Worm (Caenorhabditis elegans): ENCODE data around the gene gpx-5.
A peak's percentile ranks its signal among the peaks of the same experiment; 100 is the strongest.

Gene gpx-5

DNA sequence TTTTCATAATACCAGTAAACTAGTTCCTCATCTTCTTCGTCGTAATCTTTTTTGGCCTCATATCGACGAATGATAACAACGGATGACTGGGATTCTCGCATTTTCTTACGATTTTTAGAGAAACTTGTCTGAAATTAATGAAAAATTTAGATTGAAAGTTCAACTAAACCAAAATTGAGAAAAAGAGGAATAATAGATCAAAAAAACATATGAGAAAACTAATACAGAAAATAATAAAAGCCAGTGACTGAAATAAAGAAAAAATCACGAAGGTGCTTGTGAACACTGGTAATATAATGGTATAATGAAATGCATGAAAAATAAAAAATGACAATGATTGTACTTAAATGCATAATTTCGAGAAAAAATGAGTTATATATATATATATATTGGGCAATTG lies 47.8 kb upstream of the gpx-5 start, which contains the start of gene C07B5.8:
TSS of gene C07B5.8 (minus strand) at position 101 of the 400 bp plus-strand sequence.
- TF ChIP-seq snpc-1.2 (GFP tag; IDR thresholded peaks at IDR 0.05) (no peak), aha-1 (tag) (peak; percentile 78)

DNA sequence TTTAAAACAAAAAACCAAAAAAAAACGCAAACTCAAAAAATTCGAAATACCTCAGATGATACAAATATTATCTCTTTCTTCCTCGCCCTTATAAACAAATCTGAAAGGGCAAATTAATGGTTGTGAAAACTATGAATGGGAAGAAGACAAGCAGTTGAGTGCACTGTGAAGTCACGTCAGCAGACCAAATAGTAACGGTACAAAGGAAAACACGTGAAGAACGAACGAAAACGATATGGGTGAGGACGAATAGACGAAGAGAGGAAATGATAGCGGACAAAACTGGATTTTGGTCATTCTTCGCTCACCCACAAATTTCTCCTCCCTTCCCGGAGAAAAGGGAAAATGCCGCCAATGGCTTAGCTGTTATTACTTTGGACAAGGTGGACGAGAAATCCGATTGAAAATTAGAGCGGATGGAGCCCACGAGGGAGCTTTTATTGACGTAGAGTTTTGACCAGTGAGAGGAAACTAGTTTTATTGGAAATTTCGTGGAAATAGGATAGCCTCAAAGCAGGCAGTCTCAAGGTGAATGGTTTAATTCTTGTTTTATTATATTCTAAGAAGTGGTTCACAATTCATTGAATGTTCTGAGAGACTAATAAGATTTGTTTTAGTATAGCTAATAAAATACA lies 46.8 kb upstream of the gpx-5 start:
- TF ChIP-seq nhr-28 (tag; optimal IDR thresholded peaks at IDR 0.05), result peak; percentile 34
- no peak for TF ChIP-seq nhr-25 (tag; optimal IDR thresholded peaks at IDR 0.05; ENCODE audit: borderline replicate concordance, insufficient read depth)
- peak; percentile 92 for TF ChIP-seq aha-1 (tag)
- TF ChIP-seq Y48G9A.11 (GFP tag; IDR thresholded peaks at IDR 0.05), result no peak
- TF ChIP-seq unc-130 (GFP tag; optimal IDR thresholded peaks at IDR 0.05), result no peak
- peak; percentile 36 for TF ChIP-seq mxl-3 (GFP tag; optimal IDR thresholded peaks at IDR 0.05)
- no peak for TF ChIP-seq lin-13 (GFP tag; optimal IDR thresholded peaks at IDR 0.05)
- no peak for TF ChIP-seq fkh-10 (GFP tag; optimal IDR thresholded peaks at IDR 0.05)
- peak in 1 of 2 experiments; percentile 75 for TF ChIP-seq mdl-1 (tag; optimal IDR thresholded peaks at IDR 0.05)
- TF ChIP-seq nhr-6 (tag; optimal IDR thresholded peaks at IDR 0.05), result peak; percentile 13
- peak; percentile 68 for TF ChIP-seq hlh-30 (tag; optimal IDR thresholded peaks at IDR 0.05; ENCODE audit: insufficient read depth)
- TF ChIP-seq hif-1 (tag; optimal IDR thresholded peaks at IDR 0.05), result peak in 1 of 2 experiments; percentile 23
- TF ChIP-seq F26F4.8 (GFP tag; conservative IDR thresholded peaks at IDR 0.05), result no peak
- peak; percentile 53 for TF ChIP-seq dve-1 (tag; optimal IDR thresholded peaks at IDR 0.05; ENCODE audit: insufficient read depth)
- no peak for TF ChIP-seq gei-8 (GFP tag; optimal IDR thresholded peaks at IDR 0.05)
- peak; percentile 58 for TF ChIP-seq hlh-11 (tag; optimal IDR thresholded peaks at IDR 0.05)
- no peak for TF ChIP-seq tra-1 (GFP tag; IDR thresholded peaks at IDR 0.05)
- TF ChIP-seq mep-1 (tag; optimal IDR thresholded peaks at IDR 0.05), result peak; percentile 19
- TF ChIP-seq nhr-48 (tag; optimal IDR thresholded peaks at IDR 0.05), result peak; percentile 63

DNA sequence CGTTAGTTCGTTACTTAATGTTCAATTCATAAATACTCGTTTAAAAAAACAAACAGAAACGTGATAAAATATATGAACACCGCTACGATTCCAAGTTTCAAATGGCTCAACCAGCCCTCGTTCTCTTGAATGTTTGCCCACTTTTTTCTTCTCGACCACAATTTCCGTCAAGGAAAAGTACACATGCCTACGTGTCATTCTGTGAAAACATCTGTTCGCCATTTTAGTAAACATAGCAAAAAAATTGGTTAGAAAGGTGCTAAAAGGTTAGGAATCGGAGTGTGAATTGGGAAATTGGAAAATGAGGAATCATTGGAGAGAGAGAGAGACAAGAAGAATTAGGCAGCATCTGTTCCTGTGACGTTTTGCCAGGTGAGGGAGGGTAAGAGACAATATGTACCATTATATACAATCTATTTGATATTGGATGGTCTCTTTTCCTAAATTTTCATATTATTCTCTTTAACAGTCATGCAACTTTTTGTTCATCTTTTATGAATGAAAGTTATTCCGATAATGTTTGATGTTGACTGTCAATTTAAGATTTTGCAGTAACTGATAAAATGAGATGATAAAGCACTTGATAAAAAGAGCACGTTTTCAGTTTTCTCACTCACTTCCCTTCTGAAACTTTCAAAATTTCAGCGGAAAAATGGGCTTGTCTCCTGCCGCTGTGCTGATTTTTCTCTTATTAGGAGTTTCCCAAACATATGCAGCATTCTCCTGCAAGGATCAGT lies 45.0 kb upstream of the gpx-5 start, which contains the start of gene nuc-1:
TSS of gene nuc-1 (plus strand) at position 612 of the 737 bp plus-strand sequence.
- TF ChIP-seq nhr-77 (tag; optimal IDR thresholded peaks at IDR 0.05) (peak; percentile 9), unc-62 (GFP tag; optimal IDR thresholded peaks at IDR 0.05 in 1 of 2) (peak in 1 of 2 experiments; percentile 9), unc-62 (tag; optimal IDR thresholded peaks at IDR 0.05) (no peak), pha-4 (GFP tag; IDR thresholded peaks at IDR 0.05) (no peak), pha-4 (tag; optimal IDR thresholded peaks at IDR 0.05) (peak; percentile 2), mep-1 (tag; optimal IDR thresholded peaks at IDR 0.05) (no peak), nhr-28 (tag; optimal IDR thresholded peaks at IDR 0.05) (peak; percentile 30), hlh-11 (tag; optimal IDR thresholded peaks at IDR 0.05) (peak; percentile 30), hmg-1.1 (GFP tag; IDR thresholded peaks at IDR 0.05) (no peak), dmd-6 (GFP tag; IDR thresholded peaks at IDR 0.05) (peak; percentile 60), ctbp-1 (GFP tag; IDR thresholded peaks at IDR 0.05) (no peak), mxl-3 (GFP tag; optimal IDR thresholded peaks at IDR 0.05) (peak; percentile 19), F44E2.7 (GFP tag; IDR thresholded peaks at IDR 0.05) (no peak), php-3 (GFP tag; IDR thresholded peaks at IDR 0.05) (0 out of 2 replicates have a peak, but pooled peaks have one; percentile 24), daf-16 (GFP tag; optimal IDR thresholded peaks at IDR 0.05) (no peak), daf-16 (tag; optimal IDR thresholded peaks at IDR 0.05) (peak; percentile 60), dve-1 (tag; optimal IDR thresholded peaks at IDR 0.05; ENCODE audit: insufficient read depth) (peak; percentile 18), pqm-1 (tag; optimal IDR thresholded peaks at IDR 0.05) (peak; percentile 76), hif-1 (tag; optimal IDR thresholded peaks at IDR 0.05) (peak in 1 of 2 experiments; percentile 57)

DNA sequence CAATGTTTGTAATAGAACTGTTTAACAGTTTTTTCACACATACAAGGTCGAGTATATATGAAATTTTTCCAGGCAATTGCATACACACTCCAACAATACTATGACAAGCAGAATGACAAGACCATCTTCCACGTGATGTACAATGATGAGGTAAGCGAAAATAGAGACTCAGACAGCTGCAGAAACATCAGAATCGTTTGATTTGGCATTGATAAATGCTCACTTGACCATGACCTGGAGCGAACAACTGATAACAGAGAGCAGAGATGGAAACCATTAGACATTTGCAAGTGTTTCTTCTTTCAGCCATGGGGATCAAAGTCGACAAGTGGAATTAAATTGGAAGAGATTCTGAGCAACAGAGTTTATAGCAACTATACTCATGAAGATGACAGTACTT lies 44.0 kb upstream of the gpx-5 start:
- TF ChIP-seq hlh-30 (tag; optimal IDR thresholded peaks at IDR 0.05; ENCODE audit: insufficient read depth), result peak; percentile 89
- TF ChIP-seq ztf-7 (tag; optimal IDR thresholded peaks at IDR 0.05), result no peak
- no peak for TF ChIP-seq ctbp-1 (GFP tag; IDR thresholded peaks at IDR 0.05)
- no peak for TF ChIP-seq zip-2 (tag; optimal IDR thresholded peaks at IDR 0.05)
- no peak for TF ChIP-seq nhr-42 (GFP tag; IDR thresholded peaks at IDR 0.05)
- TF ChIP-seq hif-1 (tag; optimal IDR thresholded peaks at IDR 0.05), result peak in 1 of 2 experiments; percentile 22
- no peak for TF ChIP-seq Y75B8A.6 (GFP tag; IDR thresholded peaks at IDR 0.05)
- TF ChIP-seq mxl-2 (GFP tag; conservative IDR thresholded peaks at IDR 0.05), result no peak
- no peak for TF ChIP-seq ZK337.2 (GFP tag; IDR thresholded peaks at IDR 0.05)
- TF ChIP-seq hlh-11 (tag; optimal IDR thresholded peaks at IDR 0.05), result peak; percentile 93
- TF ChIP-seq unc-62 (GFP tag; optimal IDR thresholded peaks at IDR 0.05 in 1 of 2), result peak in 1 of 2 experiments; percentile 95
- no peak for TF ChIP-seq unc-62 (tag; optimal IDR thresholded peaks at IDR 0.05)
- TF ChIP-seq aha-1 (tag), result peak; percentile 45
- no peak for TF ChIP-seq dmd-8 (GFP tag; IDR thresholded peaks at IDR 0.05)
- no peak for TF ChIP-seq daf-19 (GFP tag; conservative IDR thresholded peaks at IDR 0.05)
- peak; percentile 60; the same call in 1 of the 2 replicates for TF ChIP-seq php-3 (GFP tag; IDR thresholded peaks at IDR 0.05)
- no peak for TF ChIP-seq jun-1 (tag; optimal IDR thresholded peaks at IDR 0.05)
- no peak for TF ChIP-seq ama-1 (optimal IDR thresholded peaks at IDR 0.05)

All from whole organism, L4 larva.